Fruit fly (Drosophila melanogaster): ENCODE results near the gene CG9400.

CG9400 gene

DNA sequence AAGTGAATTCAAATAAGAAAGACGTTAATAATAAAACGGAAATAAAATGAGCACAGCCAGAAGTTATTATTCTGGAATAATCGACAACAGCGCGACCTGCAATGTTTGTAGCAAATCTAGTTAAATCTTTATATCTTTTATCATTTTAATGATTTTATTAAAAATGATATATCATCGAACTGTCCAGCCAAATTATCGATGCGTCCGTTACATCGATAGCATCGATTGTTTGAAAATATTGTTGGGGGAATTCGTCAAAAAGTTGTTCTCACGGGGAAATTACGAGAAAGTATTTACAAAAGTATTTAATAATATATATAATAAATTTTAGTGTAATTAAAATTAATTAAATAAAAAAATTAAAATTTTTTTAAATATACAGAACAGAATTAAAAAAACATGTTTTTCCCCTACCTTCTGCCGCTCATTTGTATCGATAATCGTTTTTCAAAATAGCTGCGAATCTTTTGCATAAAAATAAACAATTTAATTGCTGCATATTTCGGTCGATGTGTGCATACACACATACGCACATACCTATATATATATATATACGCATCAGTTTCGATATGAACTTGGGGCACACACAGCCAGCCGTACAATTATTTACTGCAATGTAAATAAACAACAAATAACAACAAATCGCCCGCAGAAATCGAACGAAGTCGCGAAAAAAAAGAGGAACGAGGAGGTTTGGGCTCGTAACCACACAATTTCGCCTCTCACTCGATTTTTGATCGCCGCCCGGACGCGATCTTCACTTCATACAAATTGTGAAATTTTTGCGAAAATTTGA, 46.1 kb downstream of the CG9400 start, which contains the start of gene CG32599 (continued):
- TF ChIP-seq fu2 (GFP tag; optimal IDR thresholded peaks at IDR 0.05) (no peak), ind (GFP tag; optimal IDR thresholded peaks at IDR 0.05) (peak; percentile 22), vnd (GFP tag; IDR thresholded peaks at IDR 0.05; ENCODE audit: partially characterized antibody) (peak; percentile 58; the same call in 2 of the 3 replicates), CG10366 (GFP tag; IDR thresholded peaks at IDR 0.05) (peak; percentile 59), Meics (GFP tag; optimal IDR thresholded peaks at IDR 0.05) (peak; percentile 20), CG12769 (tag; optimal IDR thresholded peaks at IDR 0.05) (no peak), tup (GFP tag; optimal IDR thresholded peaks at IDR 0.05) (no peak), sima (GFP tag; optimal IDR thresholded peaks at IDR 0.05) (no peak), pan (optimal IDR thresholded peaks at IDR 0.05) (no peak), pan (GFP tag; optimal IDR thresholded peaks at IDR 0.05 in 1 of 2, IDR thresholded peaks at IDR 0.05 in 1 of 2) (peak in 1 of 2 experiments; percentile 77), nerfin-1 (tag; optimal IDR thresholded peaks at IDR 0.05) (no peak)

dm6 chrX:14242479-14242878, 46.7 kb downstream of the CG9400 start, which contains the start of gene mRNA-cap:
mRNA-cap (minus strand) TSS chrX:14242822.
- TF ChIP-seq CG15514 (GFP tag; optimal IDR thresholded peaks at IDR 0.05) (no peak), dmrt99B (tag; optimal IDR thresholded peaks at IDR 0.05) (no peak), CG3065 (GFP tag; optimal IDR thresholded peaks at IDR 0.05) (no peak), Abd-B (GFP tag; optimal IDR thresholded peaks at IDR 0.05) (no peak), Taf1 (GFP tag; IDR thresholded peaks at IDR 0.05) (no peak), Jarid2 (GFP tag; optimal IDR thresholded peaks at IDR 0.05) (no peak), YL-1 (GFP tag; optimal IDR thresholded peaks at IDR 0.05) (peak; percentile 36), yki (optimal IDR thresholded peaks at IDR 0.05) (no peak), Scr (GFP tag; IDR thresholded peaks at IDR 0.05; ENCODE audit: partially characterized antibody) (no peak), CoRest (tag; optimal IDR thresholded peaks at IDR 0.05) (no peak), Sry-δ (GFP tag; optimal IDR thresholded peaks at IDR 0.05) (peak; percentile 37), NC2β (GFP tag; optimal IDR thresholded peaks at IDR 0.05) (no peak), tna (GFP tag; IDR thresholded peaks at IDR 0.05; ENCODE audit: partially characterized antibody) (no peak), dati (GFP tag; IDR thresholded peaks at IDR 0.05) (no peak), CG11695 (GFP tag; IDR thresholded peaks at IDR 0.05) (no peak), CG32772 (GFP tag; IDR thresholded peaks at IDR 0.05) (no peak), wor (GFP tag; IDR thresholded peaks at IDR 0.05) (no peak), Gug (GFP tag; IDR thresholded peaks at IDR 0.05) (no peak), CG18262 (tag; optimal IDR thresholded peaks at IDR 0.05) (no peak), Dfd (GFP tag; optimal IDR thresholded peaks at IDR 0.05) (peak in 1 of 2 experiments; percentile 81), Mes4 (GFP tag; optimal IDR thresholded peaks at IDR 0.05) (no peak), CG14014 (GFP tag; IDR thresholded peaks at IDR 0.05) (no peak), tap (tag; optimal IDR thresholded peaks at IDR 0.05) (no peak), exex (tag; optimal IDR thresholded peaks at IDR 0.05) (no peak), CG1529 (GFP tag; optimal IDR thresholded peaks at IDR 0.05) (no peak), CG4617 (GFP tag; optimal IDR thresholded peaks at IDR 0.05; ENCODE audit: borderline replicate concordance) (peak; percentile 73), chm (GFP tag; IDR thresholded peaks at IDR 0.05) (no peak), luna (GFP tag; optimal IDR thresholded peaks at IDR 0.05) (no peak), CG8281 (tag; optimal IDR thresholded peaks at IDR 0.05) (no peak), bab2 (GFP tag; optimal IDR thresholded peaks at IDR 0.05) (no peak), Bdp1 (GFP tag; optimal IDR thresholded peaks at IDR 0.05) (no peak), MESR4 (GFP tag; optimal IDR thresholded peaks at IDR 0.05) (peak; percentile 96), CG42726 (GFP tag; IDR thresholded peaks at IDR 0.05; ENCODE audit: partially characterized antibody) (no peak), CG8478 (optimal IDR thresholded peaks at IDR 0.05) (no peak), CG10366 (GFP tag; IDR thresholded peaks at IDR 0.05) (no peak), CG7987 (GFP tag; optimal IDR thresholded peaks at IDR 0.05) (no peak), CG10565 (GFP tag; optimal IDR thresholded peaks at IDR 0.05) (no peak), MBD-R2 (GFP tag; IDR thresholded peaks at IDR 0.05) (0 out of 2 replicates have a peak, but pooled peaks have one; percentile 22), NfI (GFP tag; optimal IDR thresholded peaks at IDR 0.05) (no peak)

Measured in whole organism, embryonic.